Worm (Caenorhabditis elegans) whole organism, L4/young adult: ENCODE measurements around the gene pkg-2.

Experiments
- W03F9.2 ChIP-seq: fragments of 150-350 bp; optimal IDR thresholded peaks from 2 replicates; lab custom pipeline; 2014; ENCODE audit warnings: missing biosample characterization, missing genetic modification characterization
- dao-5 ChIP-seq: sonication (generic microtip); optimal IDR thresholded peaks from 2 replicates; lab custom pipeline; 2016; ENCODE audit warnings: missing genotype, missing genetic modification characterization, moderate library complexity, missing compliant biosample characterization
- him-1 ChIP-seq: sonication (generic microtip); optimal IDR thresholded peaks from 2 replicates; lab custom pipeline; 2016; ENCODE audit warnings: missing genotype, missing genetic modification reagents, missing genetic modification characterization, missing compliant biosample characterization

Gene pkg-2

DNA sequence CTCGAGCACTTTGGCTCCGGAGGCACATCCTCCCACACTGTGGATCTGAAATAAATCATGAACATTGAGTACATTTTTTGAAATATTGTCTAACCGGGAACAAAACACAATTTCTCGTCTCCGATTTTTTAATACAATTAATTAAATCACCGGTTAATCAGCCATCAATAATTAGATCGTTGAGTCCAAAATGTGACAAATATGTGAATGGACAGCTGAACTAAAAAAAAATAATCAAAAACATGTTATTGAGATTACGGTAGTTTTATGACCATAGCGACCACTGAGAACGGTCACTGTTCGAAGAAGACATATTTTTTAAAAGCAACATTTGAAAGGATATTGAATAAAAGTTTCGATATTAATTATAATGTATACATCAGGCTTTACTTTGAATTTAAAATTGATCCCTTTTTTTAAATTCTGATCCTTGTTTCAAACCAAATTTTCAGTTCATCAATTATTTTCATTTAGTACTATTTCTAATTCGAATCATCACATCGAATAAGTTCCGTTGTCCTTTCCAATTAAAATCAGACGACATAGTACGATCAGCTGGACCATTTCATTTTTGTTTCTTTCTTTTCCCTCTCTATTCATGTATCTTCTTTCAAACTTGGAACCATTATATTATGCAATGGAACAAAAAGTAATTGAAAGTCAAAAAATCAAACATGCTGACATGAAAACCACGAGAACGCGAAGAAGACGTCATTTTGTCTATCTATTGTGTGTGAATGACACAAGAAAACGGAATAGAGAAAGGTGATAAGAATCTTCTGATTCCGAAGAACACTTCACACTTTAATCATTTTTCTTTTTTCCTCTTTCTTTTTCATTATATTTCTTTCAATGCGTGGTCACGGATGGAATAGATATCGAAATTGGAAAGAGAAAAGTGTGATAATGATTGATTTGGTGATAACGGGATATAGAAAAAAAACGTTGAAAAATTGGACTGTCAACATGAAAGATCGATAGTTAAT lies 9.6 kb downstream of the pkg-2 start:
- TF ChIP-seq dao-5 (tag; lab: Kevin White, UChicago) (no peak), W03F9.2 (tag; lab: Kevin White, UChicago) (peak; percentile 46)

DNA sequence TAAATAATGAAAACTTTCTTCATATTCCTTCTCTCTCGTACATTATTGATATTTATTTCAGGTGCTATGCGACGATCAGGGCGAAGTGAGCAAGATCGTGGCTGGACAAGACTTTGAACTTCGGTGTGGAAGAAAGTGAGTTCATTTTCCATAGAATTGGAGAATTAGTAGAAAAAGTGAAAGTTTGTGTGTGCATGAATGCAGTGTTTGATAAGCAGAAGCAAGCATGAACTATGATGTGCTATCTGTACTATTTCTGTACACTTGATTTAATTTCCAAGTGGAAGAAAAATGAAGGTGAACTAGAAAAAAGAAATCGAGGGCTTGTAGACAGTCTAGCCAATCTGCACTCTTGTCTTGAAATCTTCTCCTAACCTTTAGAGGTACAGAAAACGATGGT lies 11.3 kb downstream of the pkg-2 start:
- TF ChIP-seq W03F9.2 (tag; lab: Kevin White, UChicago), result no peak
- no peak for TF ChIP-seq him-1 (tag; lab: Kevin White, UChicago)
- no peak for TF ChIP-seq dao-5 (tag; lab: Kevin White, UChicago)

DNA sequence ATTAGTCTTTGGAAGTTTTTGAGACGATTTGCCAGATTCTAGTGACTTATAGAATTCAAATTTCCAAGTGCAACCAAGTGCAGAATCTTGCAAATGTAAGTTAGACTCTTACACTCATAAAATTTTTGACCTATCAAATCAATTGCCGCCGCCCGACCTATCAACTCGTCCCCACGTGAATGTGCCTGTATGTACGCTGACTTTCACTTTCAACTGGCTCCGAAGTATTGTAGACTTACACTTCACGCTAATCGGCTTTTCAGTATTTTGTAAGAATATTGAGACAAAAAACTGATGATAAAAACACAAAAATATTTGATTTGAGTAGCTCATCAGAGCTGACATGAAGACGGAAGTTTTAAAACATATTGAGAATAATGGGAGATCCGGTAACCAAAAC lies 12.1 kb downstream of the pkg-2 start:
- TF ChIP-seq him-1 (tag; lab: Kevin White, UChicago) (no peak), dao-5 (tag; lab: Kevin White, UChicago) (no peak), W03F9.2 (tag; lab: Kevin White, UChicago) (no peak)

DNA sequence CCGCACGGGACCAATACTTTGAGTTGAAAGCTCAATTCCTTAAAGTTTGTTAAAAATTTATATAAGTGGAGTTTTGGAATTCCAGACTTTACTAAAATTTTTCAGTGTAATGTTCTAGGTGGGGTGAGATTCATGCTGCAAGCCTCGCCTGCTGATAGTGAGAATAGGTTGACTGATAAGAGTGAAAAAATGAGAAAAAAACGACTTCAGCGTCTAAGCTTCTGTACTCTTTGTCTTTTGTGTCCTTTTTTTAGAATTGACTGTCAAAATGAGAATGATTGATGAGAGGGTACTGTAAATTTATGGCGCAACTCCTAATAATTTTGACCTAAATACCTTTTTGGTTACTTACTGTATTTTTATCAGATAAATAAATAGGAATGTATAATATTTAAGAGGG lies 13.5 kb downstream of the pkg-2 start:
- no peak for TF ChIP-seq him-1 (tag; lab: Kevin White, UChicago)
- no peak for TF ChIP-seq dao-5 (tag; lab: Kevin White, UChicago)
- no peak for TF ChIP-seq W03F9.2 (tag; lab: Kevin White, UChicago)

DNA sequence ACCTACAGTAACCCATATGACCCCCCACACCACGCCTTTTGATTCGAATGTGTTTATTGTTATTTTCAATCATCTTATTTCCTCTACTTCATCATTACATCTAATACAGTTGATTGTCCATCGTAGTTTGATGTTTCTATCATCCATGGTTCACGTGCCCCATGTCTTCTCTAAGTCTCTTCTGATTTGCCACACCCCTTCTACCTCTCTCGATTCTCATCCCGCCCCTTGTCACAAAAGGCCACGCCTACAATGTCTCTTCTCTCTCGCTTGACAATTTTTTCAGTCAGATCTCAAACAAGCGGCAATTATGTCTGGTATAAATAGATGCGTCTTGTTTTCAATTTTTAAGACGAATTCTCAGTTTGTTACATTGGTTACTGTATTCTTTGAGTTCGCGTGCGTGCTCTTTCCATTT lies 14.3 kb downstream of the pkg-2 start:
- TF ChIP-seq W03F9.2 (tag; lab: Kevin White, UChicago) (peak; percentile 23), dao-5 (tag; lab: Kevin White, UChicago) (no peak)

DNA sequence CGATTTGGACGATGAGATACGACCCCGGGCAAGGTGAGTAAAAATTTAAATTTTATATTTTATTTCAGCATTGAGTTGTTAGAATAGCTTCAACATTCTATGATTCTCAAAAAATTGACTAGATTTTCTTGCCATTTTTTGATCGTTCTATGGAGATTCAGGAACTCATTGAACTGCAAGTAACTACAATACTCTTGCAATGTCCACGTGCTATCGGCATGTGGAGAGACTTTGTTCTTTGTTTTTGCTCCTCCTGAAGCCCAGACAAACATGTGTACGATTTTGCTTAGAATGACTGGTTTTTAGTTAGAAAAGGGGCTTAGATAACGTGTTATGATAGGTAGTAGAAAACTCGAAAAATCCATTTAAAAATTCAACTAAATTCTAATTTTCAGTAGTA lies 15.3 kb downstream of the pkg-2 start:
- TF ChIP-seq dao-5 (tag; lab: Kevin White, UChicago), result no peak
- TF ChIP-seq him-1 (tag; lab: Kevin White, UChicago), result no peak
- no peak for TF ChIP-seq W03F9.2 (tag; lab: Kevin White, UChicago)

DNA sequence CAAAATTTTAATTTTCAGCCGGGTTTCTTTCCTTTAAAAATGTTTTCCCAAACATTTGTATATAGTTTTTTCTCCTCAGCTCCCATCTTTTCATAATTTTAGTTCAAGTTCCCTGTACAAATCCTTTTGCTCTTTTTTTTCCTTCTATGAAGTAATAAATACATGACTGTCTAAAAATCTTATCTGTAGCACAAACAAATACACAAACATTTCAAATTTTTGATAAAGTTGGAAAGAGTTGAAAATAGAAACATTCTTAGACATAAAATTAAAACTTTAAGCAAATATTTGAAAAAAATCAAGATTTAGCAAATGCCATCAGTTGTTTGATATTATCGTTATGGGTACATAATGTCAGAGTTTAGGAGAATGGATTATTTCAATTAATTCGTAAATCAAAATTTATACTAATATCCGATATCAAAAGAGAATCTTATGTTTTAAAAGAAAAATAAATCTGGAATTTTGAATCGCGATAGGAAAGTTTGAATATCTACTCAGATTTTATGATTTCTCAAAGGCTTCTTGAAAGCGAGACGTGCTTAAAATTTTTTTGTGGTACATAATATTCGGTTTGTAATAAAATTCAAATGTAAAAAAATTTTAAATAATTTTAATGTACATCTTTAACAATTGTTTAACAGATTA lies 17.4 kb downstream of the pkg-2 start:
- TF ChIP-seq W03F9.2 (tag; lab: Kevin White, UChicago), result no peak
- no peak for TF ChIP-seq dao-5 (tag; lab: Kevin White, UChicago)
- TF ChIP-seq him-1 (tag; lab: Kevin White, UChicago), result no peak

DNA sequence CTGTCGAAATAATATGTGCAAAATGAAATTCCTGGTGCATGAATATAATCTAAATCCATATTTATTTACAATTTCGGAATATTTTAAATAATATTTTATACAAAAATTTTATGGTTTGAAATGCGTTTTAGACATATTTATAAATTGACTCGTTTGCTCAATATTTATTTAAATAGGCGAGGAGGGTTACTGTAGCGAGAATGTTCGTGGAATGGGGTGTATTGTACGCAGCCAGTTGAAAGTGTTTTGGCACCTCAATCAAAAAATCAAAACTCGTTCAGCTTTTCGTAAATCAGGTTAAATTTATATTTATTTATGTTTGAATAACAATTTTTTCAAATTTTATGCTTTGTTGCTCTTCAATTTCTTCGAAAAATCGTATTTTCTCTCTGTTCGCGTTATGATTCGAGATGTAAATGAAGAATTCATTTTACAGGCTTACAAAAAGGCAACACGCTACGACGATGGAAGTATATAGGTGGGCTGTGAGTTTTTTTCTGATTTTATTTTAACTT lies 18.0 kb downstream of the pkg-2 start, which contains the start of gene hyl-1:
TSS of gene hyl-1 (plus strand) at position 465 of the 515 bp plus-strand sequence.
- no peak for TF ChIP-seq dao-5 (tag; lab: Kevin White, UChicago)
- TF ChIP-seq W03F9.2 (tag; lab: Kevin White, UChicago), result no peak
- TF ChIP-seq him-1 (tag; lab: Kevin White, UChicago), result no peak

DNA sequence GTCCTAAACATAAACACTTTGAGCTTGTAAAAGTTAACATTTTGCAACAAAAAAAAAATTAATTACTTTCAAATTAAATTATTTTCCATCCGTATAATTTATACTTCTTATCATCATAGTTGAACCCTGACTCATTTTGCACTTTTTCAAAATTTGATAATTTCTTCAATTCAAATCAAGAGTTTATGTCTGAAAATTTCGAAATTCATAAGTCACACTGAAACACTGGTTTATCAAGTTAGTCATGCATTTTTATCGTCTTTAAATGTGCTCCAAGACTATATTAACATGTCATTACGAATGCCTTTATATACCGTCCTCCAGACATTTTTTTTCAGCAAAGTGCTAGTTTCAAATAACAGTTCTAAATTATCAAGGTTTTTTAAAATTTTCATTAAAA lies 19.0 kb downstream of the pkg-2 start:
- TF ChIP-seq W03F9.2 (tag; lab: Kevin White, UChicago) (no peak), him-1 (tag; lab: Kevin White, UChicago) (no peak), dao-5 (tag; lab: Kevin White, UChicago) (no peak)

DNA sequence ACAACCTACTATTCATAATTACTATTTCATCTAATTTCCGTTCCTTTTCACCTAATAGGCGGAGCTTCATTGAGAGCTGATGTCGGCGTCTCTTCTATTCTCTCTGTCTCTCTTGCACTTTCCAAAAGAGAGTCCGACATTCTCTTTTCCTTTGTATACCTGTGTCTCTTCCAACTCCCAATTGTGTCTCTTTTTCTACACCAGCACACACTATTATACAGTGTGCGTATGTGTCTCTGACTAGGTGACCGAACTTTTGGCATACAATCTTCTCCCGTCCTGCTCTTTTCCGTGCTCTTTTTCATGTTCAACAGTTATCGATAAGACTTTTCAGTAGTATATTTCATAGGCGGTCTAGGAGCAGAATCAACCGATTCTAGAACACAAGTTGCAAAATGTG lies 19.6 kb downstream of the pkg-2 start:
- no peak for TF ChIP-seq him-1 (tag; lab: Kevin White, UChicago)
- TF ChIP-seq dao-5 (tag; lab: Kevin White, UChicago), result no peak
- no peak for TF ChIP-seq W03F9.2 (tag; lab: Kevin White, UChicago)

DNA sequence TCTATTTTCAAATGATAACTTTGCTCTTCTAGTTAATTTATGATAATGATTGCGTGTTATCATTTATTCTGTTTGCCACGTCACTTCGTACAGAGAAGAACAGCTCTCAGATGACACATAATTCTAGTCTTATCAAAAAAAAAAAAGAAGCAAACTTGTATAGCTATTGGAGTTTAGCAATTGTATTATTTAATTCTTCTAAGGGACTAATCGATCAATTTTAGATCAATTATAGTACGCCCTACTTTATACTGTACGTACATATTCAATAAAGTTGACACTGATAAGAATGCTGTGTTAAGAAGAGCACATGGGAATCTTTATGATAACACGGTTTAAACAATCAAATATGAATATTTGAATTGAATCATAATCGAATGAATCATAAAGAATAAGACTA lies 21.6 kb downstream of the pkg-2 start:
- TF ChIP-seq W03F9.2 (tag; lab: Kevin White, UChicago) (no peak), dao-5 (tag; lab: Kevin White, UChicago) (no peak), him-1 (tag; lab: Kevin White, UChicago) (no peak)

DNA sequence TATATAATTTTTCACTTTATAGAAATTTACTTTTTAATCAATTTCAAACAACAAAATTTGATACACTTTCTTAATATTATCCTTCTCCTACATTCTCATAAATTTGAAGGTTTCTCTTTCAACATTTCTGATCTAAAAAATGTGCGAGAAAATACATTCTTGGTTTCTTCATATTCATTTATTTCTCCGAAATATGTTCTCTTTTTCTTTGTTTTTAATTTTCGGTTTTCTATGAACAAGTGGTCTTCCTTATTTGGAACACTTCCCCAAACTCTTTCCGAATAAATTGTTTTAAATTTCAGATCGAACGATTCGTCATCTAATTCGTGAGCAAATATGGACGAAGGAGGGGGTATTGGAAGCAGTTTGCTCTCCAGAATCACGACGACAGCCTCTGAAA lies 38.4 kb downstream of the pkg-2 start, which contains the start of gene npr-22:
TSS of gene npr-22 (plus strand) at position 301 of the 400 bp plus-strand sequence.
- no peak for TF ChIP-seq him-1 (tag; lab: Kevin White, UChicago)
- TF ChIP-seq W03F9.2 (tag; lab: Kevin White, UChicago), result no peak
- no peak for TF ChIP-seq dao-5 (tag; lab: Kevin White, UChicago)

DNA sequence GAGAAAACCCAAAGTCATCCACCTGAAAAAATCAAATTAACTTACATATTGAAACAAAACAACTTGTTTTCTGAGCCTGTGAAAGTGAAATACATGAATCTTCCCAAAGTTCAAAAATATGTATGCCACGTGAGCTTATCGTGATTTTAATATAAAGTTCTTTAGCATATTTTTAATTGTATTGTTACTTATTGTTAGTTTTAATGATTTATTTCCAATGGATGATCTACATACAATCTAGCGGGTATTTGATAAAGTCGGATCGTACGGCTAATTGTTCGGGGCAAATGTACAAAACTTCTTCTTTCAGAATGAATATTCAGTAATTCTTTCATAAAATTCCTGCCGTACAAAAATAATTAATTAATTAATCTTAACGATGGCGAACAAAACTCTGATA lies 49.6 kb downstream of the pkg-2 start, which contains the start of gene Y59H11AM.4:
TSS of gene Y59H11AM.4 (minus strand) at position 101 of the 400 bp plus-strand sequence.
- TF ChIP-seq W03F9.2 (tag; lab: Kevin White, UChicago), result no peak
